Fruit fly (Drosophila melanogaster): ENCODE data around the gene UQCR-14L.

The UQCR-14L gene

dm6 chr3R:28323718-28324350 lies 30.0 kb downstream of the UQCR-14L start:
- no peak for TF ChIP-seq pad (GFP tag; optimal IDR thresholded peaks at IDR 0.05)
- TF ChIP-seq ovo (GFP tag; optimal IDR thresholded peaks at IDR 0.05) = no peak
- no peak for TF ChIP-seq CG11617 (GFP tag; optimal IDR thresholded peaks at IDR 0.05)
- TF ChIP-seq CG33017 (tag; optimal IDR thresholded peaks at IDR 0.05) = no peak
- TF ChIP-seq CG7101 (tag; optimal IDR thresholded peaks at IDR 0.05) = no peak
- no peak for TF ChIP-seq Clk (GFP tag; optimal IDR thresholded peaks at IDR 0.05)

dm6 chr3R:28324834-28325233 lies 31.0 kb downstream of the UQCR-14L start:
- TF ChIP-seq CG14711 (tag; optimal IDR thresholded peaks at IDR 0.05) (no peak), ovo (GFP tag; optimal IDR thresholded peaks at IDR 0.05) (no peak), CG12768 (GFP tag; optimal IDR thresholded peaks at IDR 0.05) (no peak), CG7101 (tag; optimal IDR thresholded peaks at IDR 0.05) (no peak), Crg-1 (GFP tag; optimal IDR thresholded peaks at IDR 0.05) (no peak), cnc (optimal IDR thresholded peaks at IDR 0.05) (no peak), cic (GFP tag; optimal IDR thresholded peaks at IDR 0.05) (no peak), CG1620 (GFP tag; optimal IDR thresholded peaks at IDR 0.05) (no peak), pad (GFP tag; optimal IDR thresholded peaks at IDR 0.05) (no peak)

dm6 chr3R:28325415-28325814 lies 31.6 kb downstream of the UQCR-14L start:
- no peak for TF ChIP-seq bab1 (GFP tag; optimal IDR thresholded peaks at IDR 0.05)
- TF ChIP-seq pad (GFP tag; optimal IDR thresholded peaks at IDR 0.05) = no peak
- TF ChIP-seq CG5204 (GFP tag; optimal IDR thresholded peaks at IDR 0.05) = no peak
- no peak for TF ChIP-seq tj (GFP tag; optimal IDR thresholded peaks at IDR 0.05)
- no peak for TF ChIP-seq Clk (GFP tag; optimal IDR thresholded peaks at IDR 0.05)

- peak; percentile 85 for TF ChIP-seq ovo (GFP tag; optimal IDR thresholded peaks at IDR 0.05)
- peak; percentile 97 for TF ChIP-seq CG5204 (GFP tag; optimal IDR thresholded peaks at IDR 0.05)
- peak; percentile 96 for TF ChIP-seq CG12768 (GFP tag; optimal IDR thresholded peaks at IDR 0.05)
- peak; percentile 96 for TF ChIP-seq CG33017 (tag; optimal IDR thresholded peaks at IDR 0.05)
- peak; percentile 94 for TF ChIP-seq Mnt (GFP tag; optimal IDR thresholded peaks at IDR 0.05)
- peak; percentile 98 for TF ChIP-seq Hr96 (GFP tag; optimal IDR thresholded peaks at IDR 0.05)
- no peak for TF ChIP-seq cnc (optimal IDR thresholded peaks at IDR 0.05)
- TF ChIP-seq bab1 (GFP tag; optimal IDR thresholded peaks at IDR 0.05) = peak; percentile 98
- peak; percentile 94 for TF ChIP-seq Clk (GFP tag; optimal IDR thresholded peaks at IDR 0.05)
- TF ChIP-seq CG11617 (GFP tag; optimal IDR thresholded peaks at IDR 0.05) = peak; percentile 97
- TF ChIP-seq cic (GFP tag; optimal IDR thresholded peaks at IDR 0.05) = peak; percentile 87
- peak; percentile 95 for TF ChIP-seq Crg-1 (GFP tag; optimal IDR thresholded peaks at IDR 0.05)
- peak; percentile 55 for TF ChIP-seq kay (GFP tag; ENCODE audit: borderline replicate concordance)
- TF ChIP-seq CG1620 (GFP tag; optimal IDR thresholded peaks at IDR 0.05) = peak; percentile 92
- peak; percentile 96 for TF ChIP-seq toe (GFP tag; optimal IDR thresholded peaks at IDR 0.05)
- peak; percentile 84 for TF ChIP-seq pad (GFP tag; optimal IDR thresholded peaks at IDR 0.05)
- peak; percentile 98 for TF ChIP-seq CG7045 (GFP tag; optimal IDR thresholded peaks at IDR 0.05)
- peak; percentile 94 for TF ChIP-seq CG14711 (tag; optimal IDR thresholded peaks at IDR 0.05)
- peak; percentile 96 for TF ChIP-seq CG7101 (tag; optimal IDR thresholded peaks at IDR 0.05)
- peak; percentile 97 for TF ChIP-seq tj (GFP tag; optimal IDR thresholded peaks at IDR 0.05)
These were observed 32.5 kb downstream of the UQCR-14L start for dm6 chr3R:28326150-28326965.

- TF ChIP-seq CG11617 (GFP tag; optimal IDR thresholded peaks at IDR 0.05) (no peak), kay (GFP tag; ENCODE audit: borderline replicate concordance) (peak; percentile 84)
These were observed 33.3 kb downstream of the UQCR-14L start for dm6 chr3R:28327132-28327531.

dm6 chr3R:28327709-28328467 lies 34.0 kb downstream of the UQCR-14L start:
- TF ChIP-seq CG33017 (tag; optimal IDR thresholded peaks at IDR 0.05) (no peak), kay (GFP tag; ENCODE audit: borderline replicate concordance) (peak; percentile 91), Clk (GFP tag; optimal IDR thresholded peaks at IDR 0.05) (no peak), cic (GFP tag; optimal IDR thresholded peaks at IDR 0.05) (peak; percentile 47)
